Fruit fly (Drosophila melanogaster) whole organism, embryonic: ENCODE data around the gene mRpL14.

ENCODE experiments used
- Atf3 ChIP-seq: fragments of 200-800 bp; sonication (Bioruptor generic); optimal IDR thresholded peaks from 3 replicates; lab custom pipeline; 2016; ENCODE audit warnings: missing biosample characterization, missing genetic modification characterization
- BEAF-32 ChIP-seq: fragments of 200-800 bp; sonication (Bioruptor generic); optimal IDR thresholded peaks from 3 replicates; lab custom pipeline; 2017; ENCODE audit warnings: missing biosample characterization, missing genetic modification characterization, mild to moderate bottlenecking, moderate library complexity, missing genetic modification reagents
- Blimp-1 ChIP-seq: fragments of 200-800 bp; sonication (Bioruptor generic); optimal IDR thresholded peaks from 3 replicates; lab custom pipeline; 2018; ENCODE audit warnings: missing biosample characterization, missing genetic modification characterization, mild to moderate bottlenecking, moderate library complexity, missing genetic modification reagents
- CG10147 ChIP-seq: fragments of 200-800 bp; sonication (Bioruptor generic); optimal IDR thresholded peaks from 2 replicates; lab custom pipeline; 2019; ENCODE audit warnings: missing biosample characterization, mild to moderate bottlenecking, missing genetic modification characterization, moderate library complexity
- CG10959 ChIP-seq: fragments of 200-800 bp; sonication (Bioruptor generic); IDR thresholded peaks from 2 replicates; pipeline ENCODE4 v1.3.6; 2022; ENCODE audit warnings: missing biosample characterization, missing genetic modification characterization
- CG12104 ChIP-seq: fragments of 200-800 bp; sonication (Bioruptor generic); optimal IDR thresholded peaks from 3 replicates; lab custom pipeline; 2016; ENCODE audit warnings: missing biosample characterization, missing genetic modification characterization
- CG12299 ChIP-seq: fragments of 200-800 bp; sonication (Bioruptor generic); optimal IDR thresholded peaks from 2 replicates; lab custom pipeline; 2018; ENCODE audit warnings: missing biosample characterization, mild to moderate bottlenecking, missing genetic modification characterization
- CG14014 ChIP-seq: fragments of 200-800 bp; sonication (Bioruptor generic); IDR thresholded peaks from 2 replicates; pipeline ENCODE4 v1.3.6; 2022; ENCODE audit warnings: missing biosample characterization, missing genetic modification characterization
- CG17328 ChIP-seq: fragments of 200-800 bp; sonication (Bioruptor generic); IDR thresholded peaks from 2 replicates; pipeline ENCODE4 v1.3.6; 2022; ENCODE audit warnings: missing biosample characterization, missing genetic modification characterization
- CG17612 ChIP-seq: fragments of 200-800 bp; sonication (Bioruptor generic); IDR thresholded peaks from 2 replicates; pipeline ENCODE4 v1.3.6; 2022; ENCODE audit warnings: missing biosample characterization, missing genetic modification characterization
- CG17802 ChIP-seq: fragments of 200-800 bp; sonication (Bioruptor generic); optimal IDR thresholded peaks from 2 replicates; lab custom pipeline; 2018; ENCODE audit warnings: missing biosample characterization, mild to moderate bottlenecking, missing genetic modification characterization, moderate library complexity
- CG2199 ChIP-seq: fragments of 200-800 bp; sonication (Bioruptor generic); IDR thresholded peaks from 3 replicates; pipeline ENCODE4 v1.3.6; 2022; ENCODE audit warnings: missing biosample characterization, missing genetic modification characterization
- CG31388 ChIP-seq: fragments of 200-800 bp; sonication (Bioruptor generic); optimal IDR thresholded peaks from 2 replicates; lab custom pipeline; 2016; ENCODE audit warnings: missing biosample characterization, missing genetic modification characterization
- CG31441 ChIP-seq: fragments of 200-800 bp; sonication (Bioruptor generic); IDR thresholded peaks from 2 replicates; pipeline ENCODE4 v1.3.6; 2022; ENCODE audit warnings: missing biosample characterization, missing genetic modification characterization
- CG32772 ChIP-seq: fragments of 200-800 bp; sonication (Bioruptor generic); IDR thresholded peaks from 2 replicates; pipeline ENCODE4 v1.3.6; 2022; ENCODE audit warnings: missing biosample characterization, missing genetic modification characterization
- CG3726 ChIP-seq: fragments of 200-800 bp; sonication (Bioruptor generic); IDR thresholded peaks from 3 replicates; pipeline ENCODE4, ENCODE4 v1.3.6; 2022; ENCODE audit warnings: missing biosample characterization, missing genetic modification characterization
- CG4360 ChIP-seq: fragments of 200-800 bp; sonication (Bioruptor generic); IDR thresholded peaks from 2 replicates; pipeline ENCODE4 v1.3.6; 2022; ENCODE audit warnings: missing biosample characterization, missing genetic modification characterization
- CG4617 ChIP-seq: fragments of 200-800 bp; sonication (Bioruptor generic); optimal IDR thresholded peaks from 3 replicates; lab custom pipeline; 2016; ENCODE audit warnings: missing biosample characterization, missing genetic modification characterization, borderline replicate concordance
- CG5245 ChIP-seq: fragments of 200-800 bp; sonication (Bioruptor generic); optimal IDR thresholded peaks from 3 replicates; lab custom pipeline; 2016; ENCODE audit warnings: missing biosample characterization, missing genetic modification characterization
- CG6175 ChIP-seq: fragments of 200-800 bp; sonication (Bioruptor generic); IDR thresholded peaks from 3 replicates; pipeline ENCODE4 v1.3.6; 2022; ENCODE audit warnings: missing biosample characterization, missing genetic modification characterization
- CG6272 ChIP-seq: fragments of 200-800 bp; sonication (Bioruptor generic); IDR thresholded peaks from 2 replicates; pipeline ENCODE4 v1.3.6; 2022; ENCODE audit warnings: missing biosample characterization, missing genetic modification characterization
- CG7271 ChIP-seq: fragments of 200-800 bp; sonication (Bioruptor generic); optimal IDR thresholded peaks from 2 replicates; lab custom pipeline; 2018; ENCODE audit warnings: missing biosample characterization, mild to moderate bottlenecking, missing genetic modification characterization, moderate library complexity
- CG7357 ChIP-seq: fragments of 200-800 bp; sonication (Bioruptor generic); IDR thresholded peaks from 3 replicates; pipeline ENCODE4 v1.3.6; 2022; ENCODE audit warnings: missing biosample characterization, missing genetic modification characterization
- CG8765 ChIP-seq: fragments of 200-800 bp; sonication (Bioruptor generic); IDR thresholded peaks from 2 replicates; pipeline ENCODE4 v1.3.6; 2022; ENCODE audit warnings: missing biosample characterization, missing genetic modification characterization
- D ChIP-seq, 2 experiments: fragments of 200-800 bp in 1 of 2; fragments of >200 bp in 1 of 2; sonication (Bioruptor generic) in 1 of 2; optimal IDR thresholded peaks; 2 replicates in 1 of 2; 3 replicates in 1 of 2; lab custom pipeline; 2017; ENCODE audit warnings: mild to moderate bottlenecking in 1 of 2, missing biosample characterization in 1 of 2, missing genetic modification characterization in 1 of 2, missing genetic modification reagents in 1 of 2
- Dad ChIP-seq: fragments of 200-800 bp; sonication (Bioruptor generic); optimal IDR thresholded peaks from 3 replicates; lab custom pipeline; 2016; ENCODE audit warnings: missing biosample characterization, missing genetic modification characterization
- Dll ChIP-seq: fragments of 200-800 bp; sonication (Bioruptor generic); IDR thresholded peaks from 4 replicates; pipeline ENCODE4 v1.3.6; 2022; ENCODE audit warnings: missing biosample characterization, missing genetic modification characterization; ENCODE audit not compliant: partially characterized antibody
- E2f1 ChIP-seq: fragments of 200-800 bp; sonication (Bioruptor generic); IDR thresholded peaks from 2 replicates; pipeline ENCODE4 v1.3.6; 2022; ENCODE audit warnings: missing biosample characterization, missing genetic modification characterization
- Gug ChIP-seq: fragments of 200-800 bp; sonication (Bioruptor generic); IDR thresholded peaks from 4 replicates; pipeline ENCODE4 v1.3.6; 2022; ENCODE audit warnings: missing biosample characterization, missing genetic modification characterization
- Hr39 ChIP-seq: fragments of >200 bp; optimal IDR thresholded peaks from 2 replicates; lab custom pipeline; 2017
- Kr ChIP-seq: fragments of 200-800 bp; sonication (Bioruptor generic); optimal IDR thresholded peaks from 2 replicates; lab custom pipeline; 2017; ENCODE audit warnings: missing biosample characterization, mild to moderate bottlenecking, missing genetic modification characterization
- Neu2 ChIP-seq: fragments of 200-800 bp; sonication (Bioruptor generic); optimal IDR thresholded peaks from 3 replicates; lab custom pipeline; 2016; ENCODE audit warnings: missing biosample characterization, missing genetic modification characterization, borderline replicate concordance
- Pdp1 ChIP-seq, 2 experiments: fragments of 200-800 bp; sonication (Bioruptor generic); optimal IDR thresholded peaks; 3 replicates each; lab custom pipeline; 2016; ENCODE audit warnings: missing biosample characterization in 2 of 2, missing genetic modification characterization in 2 of 2, mild to moderate bottlenecking in 1 of 2, moderate library complexity in 1 of 2
- Xbp1 ChIP-seq: fragments of 200-800 bp; sonication (Bioruptor generic); optimal IDR thresholded peaks from 3 replicates; lab custom pipeline; 2016; ENCODE audit warnings: missing biosample characterization, mild to moderate bottlenecking, missing genetic modification characterization
- az2 ChIP-seq: fragments of 200-800 bp; sonication (Bioruptor generic); optimal IDR thresholded peaks from 3 replicates; lab custom pipeline; 2016; ENCODE audit warnings: missing biosample characterization, missing genetic modification characterization
- btn ChIP-seq: fragments of 200-800 bp; sonication (Bioruptor generic); optimal IDR thresholded peaks from 2 replicates; lab custom pipeline; 2016; ENCODE audit warnings: missing biosample characterization, missing genetic modification characterization
- chn ChIP-seq: fragments of 200-800 bp; sonication (Bioruptor generic); optimal IDR thresholded peaks from 2 replicates; lab custom pipeline; 2016; ENCODE audit warnings: missing biosample characterization, missing genetic modification characterization
- ci ChIP-seq: fragments of 200-800 bp; sonication (Bioruptor generic); IDR thresholded peaks from 3 replicates; pipeline ENCODE4 v1.3.6; 2022; ENCODE audit warnings: missing biosample characterization, missing genetic modification characterization
- crol ChIP-seq: fragments of 200-800 bp; sonication (Bioruptor generic); IDR thresholded peaks from 2 replicates; pipeline ENCODE4 v1.3.6; 2022; ENCODE audit warnings: missing biosample characterization, missing genetic modification characterization
- grn ChIP-seq: fragments of 200-800 bp; sonication (Bioruptor generic); optimal IDR thresholded peaks from 3 replicates; lab custom pipeline; 2017; ENCODE audit warnings: missing biosample characterization, missing genetic modification characterization
- gsb ChIP-seq: fragments of 200-800 bp; sonication (Bioruptor generic); IDR thresholded peaks from 2 replicates; pipeline ENCODE4 v1.3.6; 2022; ENCODE audit warnings: missing biosample characterization, missing genetic modification characterization
- hth ChIP-seq: fragments of >200 bp; optimal IDR thresholded peaks from 2 replicates; lab custom pipeline; 2017; ENCODE audit warnings: inconsistent platforms
- lmd ChIP-seq: fragments of 200-800 bp; sonication (Bioruptor generic); IDR thresholded peaks from 2 replicates; pipeline ENCODE4 v1.3.6; 2022; ENCODE audit warnings: missing biosample characterization, missing genetic modification characterization
- lola ChIP-seq, 3 experiments: fragments of >200 bp in 2 of 3; fragments of 200-800 bp in 1 of 3; sonication (Bioruptor generic) in 1 of 3; optimal IDR thresholded peaks; 2 replicates each; lab custom pipeline; 2017 to 2019; ENCODE audit warnings: missing biosample characterization in 3 of 3, missing genetic modification characterization in 3 of 3, mild to moderate bottlenecking in 1 of 3, moderate library complexity in 1 of 3
- luna ChIP-seq: fragments of 200-800 bp; sonication (Bioruptor generic); optimal IDR thresholded peaks from 2 replicates; lab custom pipeline; 2016; ENCODE audit warnings: missing biosample characterization, missing genetic modification characterization
- otp ChIP-seq: fragments of 200-800 bp; sonication (Bioruptor generic); IDR thresholded peaks from 3 replicates; pipeline ENCODE4, ENCODE4 v1.3.6; 2022; ENCODE audit warnings: missing biosample characterization, missing genetic modification characterization
- p53 ChIP-seq: fragments of 200-800 bp; sonication (Bioruptor generic); optimal IDR thresholded peaks from 2 replicates; lab custom pipeline; 2016; ENCODE audit warnings: missing biosample characterization, missing genetic modification characterization
- row ChIP-seq: fragments of 200-800 bp; sonication (Bioruptor generic); IDR thresholded peaks from 3 replicates; pipeline ENCODE4 v1.3.6; 2022; ENCODE audit warnings: missing biosample characterization, missing genetic modification characterization
- salm ChIP-seq: fragments of 200-800 bp; sonication (Bioruptor generic); optimal IDR thresholded peaks from 2 replicates; lab custom pipeline; 2018; ENCODE audit warnings: missing biosample characterization, mild to moderate bottlenecking, missing genetic modification characterization
- wek ChIP-seq: fragments of 200-800 bp; sonication (Bioruptor generic); optimal IDR thresholded peaks from 3 replicates; lab custom pipeline; 2018; ENCODE audit warnings: missing biosample characterization, mild to moderate bottlenecking, missing genetic modification characterization, moderate library complexity

mRpL14 gene

DNA sequence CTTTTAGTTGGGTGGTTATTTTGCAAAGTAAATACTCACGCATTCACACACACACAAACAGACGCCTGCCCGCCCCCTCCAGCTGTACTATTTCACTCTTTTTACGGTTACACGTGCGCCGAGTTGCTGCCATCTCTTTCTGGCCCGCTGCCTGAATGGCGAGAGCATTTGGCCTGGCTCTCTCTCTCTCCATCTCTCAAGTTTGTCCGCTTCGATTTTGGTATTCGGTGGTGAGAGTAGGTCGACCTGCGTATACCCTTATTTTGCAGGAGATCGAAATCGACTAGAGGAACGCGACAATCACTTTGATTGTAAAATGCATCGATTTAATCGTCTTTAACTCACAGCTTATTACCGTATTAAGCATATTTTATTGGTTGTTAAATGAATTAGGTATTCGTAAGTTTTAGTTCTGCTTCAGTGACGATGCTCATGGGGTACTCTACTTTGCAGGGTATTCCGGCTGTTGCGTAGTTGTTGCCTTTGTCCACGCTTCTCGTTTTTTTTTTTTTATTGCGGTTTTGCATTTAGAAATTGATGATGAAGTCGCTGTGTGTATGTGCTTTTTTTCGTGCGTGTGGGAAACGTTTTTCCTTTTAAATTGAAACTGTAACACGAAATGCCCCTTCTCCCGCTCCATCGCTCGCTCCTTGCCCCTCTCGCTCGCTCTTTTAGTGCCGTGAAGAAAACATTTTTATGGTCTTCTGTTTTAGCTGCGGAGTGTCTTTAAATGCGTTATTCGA lies 40.5 kb downstream of the mRpL14 start (continued):
- no peak for TF ChIP-seq BEAF-32 (GFP tag; lab: Kevin White, UChicago)
- no peak for TF ChIP-seq Dll (GFP tag; lab: Robert Waterston, UW)
- TF ChIP-seq ci (GFP tag; lab: Robert Waterston, UW) = peak; percentile 84
- peak; percentile 87 for TF ChIP-seq CG12299
- TF ChIP-seq p53 = peak; percentile 42
- TF ChIP-seq otp (GFP tag; lab: Robert Waterston, UW) = peak; percentile 70; the same call in 1 of the 3 replicates
- TF ChIP-seq Neu2 (GFP tag; lab: Kevin White, UChicago) = peak; percentile 68
- TF ChIP-seq Xbp1 (GFP tag; lab: Kevin White, UChicago) = peak; percentile 90
- peak; percentile 69 for TF ChIP-seq gsb (GFP tag; lab: Robert Waterston, UW)
- peak; percentile 67; the same call in 2 of the 3 replicates for TF ChIP-seq CG3726 (GFP tag; lab: Robert Waterston, UW)
- TF ChIP-seq lmd (GFP tag; lab: Robert Waterston, UW) = peak; percentile 90
- TF ChIP-seq salm (tag; lab: Kevin White, UChicago) = peak; percentile 77
- TF ChIP-seq CG12104 = no peak
- peak; percentile 86 for TF ChIP-seq az2 (GFP tag; lab: Kevin White, UChicago)
- TF ChIP-seq D (optimal IDR thresholded peaks at IDR 0.05; lab: Kevin White, UChicago) = peak; percentile 28
- peak; percentile 86 for TF ChIP-seq D (GFP tag; optimal IDR thresholded peaks at IDR 0.05; lab: Kevin White, UChicago)
- TF ChIP-seq CG32772 (GFP tag; lab: Robert Waterston, UW) = peak; percentile 79
- TF ChIP-seq CG10147 = peak; percentile 89
- peak; percentile 53 for TF ChIP-seq luna (GFP tag; lab: Kevin White, UChicago)
- peak; percentile 95 for TF ChIP-seq crol
- peak; percentile 88 for TF ChIP-seq E2f1 (GFP tag; lab: Robert Waterston, UW)
- peak; percentile 80 for TF ChIP-seq CG5245 (GFP tag; lab: Kevin White, UChicago)
- TF ChIP-seq wek (GFP tag; lab: Kevin White, UChicago) = peak; percentile 70
- TF ChIP-seq CG31441 (GFP tag; lab: Robert Waterston, UW) = peak; percentile 81
- TF ChIP-seq Atf3 (GFP tag; lab: Kevin White, UChicago) = peak; percentile 90
- peak; percentile 67 for TF ChIP-seq CG4617 (GFP tag; lab: Kevin White, UChicago)
- TF ChIP-seq CG7271 (tag; lab: Kevin White, UChicago) = peak; percentile 25
- TF ChIP-seq CG17612 = peak; percentile 47; the same call in 1 of the 2 replicates
- peak; percentile 94 for TF ChIP-seq Dad (GFP tag; lab: Kevin White, UChicago)
- no peak for TF ChIP-seq CG2199 (GFP tag; lab: Robert Waterston, UW)
- TF ChIP-seq CG6175 (GFP tag; lab: Robert Waterston, UW) = peak; percentile 24; the same call in 1 of the 3 replicates
- TF ChIP-seq Kr (GFP tag; lab: Kevin White, UChicago) = peak; percentile 76
- peak; percentile 86 for TF ChIP-seq CG17328 (GFP tag; lab: Robert Waterston, UW)
- TF ChIP-seq btn (GFP tag; lab: Kevin White, UChicago) = peak; percentile 90
- peak; percentile 91 for TF ChIP-seq chn (GFP tag; lab: Kevin White, UChicago)
- TF ChIP-seq Blimp-1 = peak; percentile 79
- TF ChIP-seq lola (GFP tag; optimal IDR thresholded peaks at IDR 0.05; lab: Kevin White, UChicago) = peak in 1 of 3 experiments; percentile 82
- TF ChIP-seq CG7357 (GFP tag; lab: Robert Waterston, UW) = peak; percentile 69
- peak; percentile 52 for TF ChIP-seq CG10959 (GFP tag; lab: Robert Waterston, UW)
- peak; percentile 61 for TF ChIP-seq CG8765 (GFP tag; lab: Robert Waterston, UW)
- TF ChIP-seq Gug (GFP tag; lab: Robert Waterston, UW) = peak; percentile 80
- peak; percentile 57 for TF ChIP-seq CG6272
- TF ChIP-seq CG14014 (GFP tag; lab: Robert Waterston, UW) = peak; percentile 86
- peak; percentile 79 to 86 for TF ChIP-seq Pdp1 (GFP tag; optimal IDR thresholded peaks at IDR 0.05; lab: Kevin White, UChicago)
- TF ChIP-seq hth (lab: Kevin White, UChicago) = no peak
- TF ChIP-seq CG4360 = no peak
- peak; percentile 19 for TF ChIP-seq grn
- TF ChIP-seq CG17802 (tag; lab: Kevin White, UChicago) = peak; percentile 68
- no peak for TF ChIP-seq Hr39 (lab: Kevin White, UChicago)
- TF ChIP-seq row (GFP tag; lab: Robert Waterston, UW) = peak; percentile 99
- peak; percentile 13 for TF ChIP-seq CG31388
